Worm (Caenorhabditis elegans): ENCODE measurements around the gene C29E4.12.
A peak's percentile ranks its signal among the peaks of the same experiment; 100 is the strongest.

The C29E4.12 gene

ce11 chrIII:7986585-7987171 lies 45.7 kb downstream of the C29E4.12 start, which contains the start of gene hrpk-2:
TSS of gene hrpk-2 (plus strand) at chrIII:7987121.
- TF ChIP-seq ccch-3 (GFP tag; optimal IDR thresholded peaks at IDR 0.05) = no peak
- no peak for TF ChIP-seq fkh-3 (tag; optimal IDR thresholded peaks at IDR 0.05)
- TF ChIP-seq F57A8.1 (GFP tag; optimal IDR thresholded peaks at IDR 0.05) = no peak
- TF ChIP-seq dpff-1 (tag; optimal IDR thresholded peaks at IDR 0.05) = no peak
- no peak for TF ChIP-seq dox-1 (GFP tag; IDR thresholded peaks at IDR 0.05)
- TF ChIP-seq pha-4 (tag; optimal IDR thresholded peaks at IDR 0.05) = no peak
- peak; percentile 81 for TF ChIP-seq lsl-1 (GFP tag; optimal IDR thresholded peaks at IDR 0.05)
- TF ChIP-seq Y95B8A.8 (GFP tag; IDR thresholded peaks at IDR 0.05) = no peak
- TF ChIP-seq nfya-1 (tag; optimal IDR thresholded peaks at IDR 0.05; ENCODE audit: borderline replicate concordance, insufficient read depth) = no peak
- TF ChIP-seq repo-1 (tag; optimal IDR thresholded peaks at IDR 0.05) = no peak
- TF ChIP-seq lin-54 (GFP tag; optimal IDR thresholded peaks at IDR 0.05) = no peak
- TF ChIP-seq snpc-4 (GFP tag; optimal IDR thresholded peaks at IDR 0.05) = no peak
- no peak for TF ChIP-seq snpc-4 (tag; optimal IDR thresholded peaks at IDR 0.05)
- TF ChIP-seq zim-3 (tag; optimal IDR thresholded peaks at IDR 0.05) = no peak
- no peak for TF ChIP-seq F55B11.4 (tag; optimal IDR thresholded peaks at IDR 0.05; ENCODE audit: borderline replicate concordance, insufficient read depth)
- TF ChIP-seq nfya-2 (GFP tag; IDR thresholded peaks at IDR 0.05) = no peak
- no peak for TF ChIP-seq cebp-1 (GFP tag; IDR thresholded peaks at IDR 0.05)
- no peak for TF ChIP-seq cebp-1 (tag; optimal IDR thresholded peaks at IDR 0.05)
- TF ChIP-seq K11D2.4 (GFP tag; IDR thresholded peaks at IDR 0.05) = no peak
- no peak for TF ChIP-seq D2030.7 (GFP tag; IDR thresholded peaks at IDR 0.05)
- no peak for TF ChIP-seq B0035.1 (tag; optimal IDR thresholded peaks at IDR 0.05)
- no peak for TF ChIP-seq ztf-6 (GFP tag; IDR thresholded peaks at IDR 0.05)
- TF ChIP-seq Y53F4B.3 (GFP tag; IDR thresholded peaks at IDR 0.05) = no peak
- TF ChIP-seq madf-6 (GFP tag; IDR thresholded peaks at IDR 0.05) = peak; percentile 65; the same call in 1 of the 2 replicates
- no peak for TF ChIP-seq lin-26 (GFP tag; IDR thresholded peaks at IDR 0.05)
- TF ChIP-seq B0336.3 (GFP tag; IDR thresholded peaks at IDR 0.05) = no peak
- no peak for TF ChIP-seq lin-35 (GFP tag; optimal IDR thresholded peaks at IDR 0.05)
- no peak for TF ChIP-seq C17E4.6 (GFP tag; IDR thresholded peaks at IDR 0.05)
- TF ChIP-seq egrh-3 (GFP tag; IDR thresholded peaks at IDR 0.05) = no peak
- TF ChIP-seq ztf-25 (GFP tag; IDR thresholded peaks at IDR 0.05) = no peak
- no peak for TF ChIP-seq ets-4 (GFP tag; optimal IDR thresholded peaks at IDR 0.05)
- TF ChIP-seq hlh-12 (tag; optimal IDR thresholded peaks at IDR 0.05) = no peak
- no peak for TF ChIP-seq hsf-1 (GFP tag; IDR thresholded peaks at IDR 0.05)
- TF ChIP-seq nhr-27 (tag; optimal IDR thresholded peaks at IDR 0.05) = no peak
- no peak for TF ChIP-seq snpc-1.1 (tag; optimal IDR thresholded peaks at IDR 0.05; ENCODE audit: insufficient read depth)
- TF ChIP-seq die-1 (tag; optimal IDR thresholded peaks at IDR 0.05) = no peak
- TF ChIP-seq sdz-38 (tag; optimal IDR thresholded peaks at IDR 0.05) = no peak
- TF ChIP-seq ceh-91 (GFP tag; IDR thresholded peaks at IDR 0.05) = no peak
- peak; percentile 19; the same call in 1 of the 2 replicates for TF ChIP-seq B0019.2 (GFP tag; conservative IDR thresholded peaks at IDR 0.05)
- no peak for TF ChIP-seq egl-18 (GFP tag; IDR thresholded peaks at IDR 0.05)
- TF ChIP-seq gei-17 (GFP tag; optimal IDR thresholded peaks at IDR 0.05) = no peak
- TF ChIP-seq bed-1 (GFP tag; IDR thresholded peaks at IDR 0.05) = no peak
- TF ChIP-seq cebp-2 (GFP tag; IDR thresholded peaks at IDR 0.05) = no peak
- no peak for TF ChIP-seq rcor-1 (GFP tag; IDR thresholded peaks at IDR 0.05)
- TF ChIP-seq xnd-1 (tag; optimal IDR thresholded peaks at IDR 0.05) = peak; percentile 27
- no peak for TF ChIP-seq let-607 (tag; optimal IDR thresholded peaks at IDR 0.05)
- no peak for TF ChIP-seq let-526 (GFP tag; IDR thresholded peaks at IDR 0.05)
- TF ChIP-seq F33H1.4 (GFP tag; IDR thresholded peaks at IDR 0.05) = peak; percentile 73

Data from whole organism, young adult.